Fruit fly (Drosophila melanogaster) whole organism, embryonic: Measurements from ENCODE around the gene uncNacbeta.

Source experiments
- Antp ChIP-seq: fragments of 200-800 bp; sonication (Bioruptor generic); optimal IDR thresholded peaks from 3 replicates; lab custom pipeline; 2016; ENCODE audit warnings: missing biosample characterization, missing genetic modification characterization
- CG10366 ChIP-seq: fragments of 200-800 bp; sonication (Bioruptor generic); IDR thresholded peaks from 2 replicates; pipeline ENCODE4 v1.3.6; 2022; ENCODE audit warnings: missing biosample characterization, missing genetic modification characterization
- CG10565 ChIP-seq: fragments of 200-800 bp; sonication (Bioruptor generic); optimal IDR thresholded peaks from 3 replicates; lab custom pipeline; 2016; ENCODE audit warnings: missing biosample characterization, mild to moderate bottlenecking, missing genetic modification characterization
- CG10979 ChIP-seq: fragments of 200-800 bp; sonication (Bioruptor generic); optimal IDR thresholded peaks from 2 replicates; lab custom pipeline; 2018; ENCODE audit warnings: missing biosample characterization, mild to moderate bottlenecking, missing genetic modification characterization, moderate library complexity
- CG11504 ChIP-seq: fragments of 200-800 bp; sonication (Bioruptor generic); optimal IDR thresholded peaks from 3 replicates; lab custom pipeline; 2019; ENCODE audit warnings: missing biosample characterization, mild to moderate bottlenecking, missing genetic modification characterization, moderate library complexity
- CG12219 ChIP-seq: fragments of 200-800 bp; sonication (Bioruptor generic); optimal IDR thresholded peaks from 3 replicates; lab custom pipeline; 2018; ENCODE audit warnings: missing biosample characterization, mild to moderate bottlenecking, missing genetic modification characterization
- CG1233 ChIP-seq: fragments of 200-800 bp; sonication (Bioruptor generic); optimal IDR thresholded peaks from 4 replicates; lab custom pipeline; 2018; ENCODE audit warnings: missing biosample characterization, mild to moderate bottlenecking, missing genetic modification characterization
- CG13287 ChIP-seq: fragments of 200-800 bp; sonication (Bioruptor generic); IDR thresholded peaks from 2 replicates; pipeline ENCODE4 v1.3.6; 2022; ENCODE audit warnings: missing biosample characterization, missing genetic modification characterization; ENCODE audit not compliant: partially characterized antibody
- CG15696 ChIP-seq: fragments of 200-800 bp; sonication (Bioruptor generic); optimal IDR thresholded peaks from 2 replicates; lab custom pipeline; 2019; ENCODE audit warnings: missing biosample characterization, mild to moderate bottlenecking, missing genetic modification characterization, moderate library complexity
- CG1603 ChIP-seq: fragments of 200-800 bp; sonication (Bioruptor generic); optimal IDR thresholded peaks from 2 replicates; lab custom pipeline; 2019; ENCODE audit warnings: missing biosample characterization, mild to moderate bottlenecking, missing genetic modification characterization, moderate library complexity
- CG17361 ChIP-seq: fragments of 200-800 bp; sonication (Bioruptor generic); IDR thresholded peaks from 3 replicates; pipeline ENCODE4 v1.3.6; 2022; ENCODE audit warnings: missing biosample characterization, missing genetic modification characterization
- CG2678 ChIP-seq: fragments of 200-800 bp; sonication (Bioruptor generic); optimal IDR thresholded peaks from 3 replicates; lab custom pipeline; 2019; ENCODE audit warnings: missing biosample characterization, mild to moderate bottlenecking, missing genetic modification characterization, moderate library complexity
- CG30431 ChIP-seq: fragments of 200-800 bp; sonication (Bioruptor generic); optimal IDR thresholded peaks from 2 replicates; lab custom pipeline; 2017; ENCODE audit warnings: missing biosample characterization, missing genetic modification characterization
- CG34422 ChIP-seq: fragments of 200-800 bp; sonication (Bioruptor generic); IDR thresholded peaks from 3 replicates; pipeline ENCODE4 v1.3.6; 2022; ENCODE audit warnings: missing biosample characterization, missing genetic modification characterization
- CG4707 ChIP-seq: fragments of 200-800 bp; sonication (Bioruptor generic); optimal IDR thresholded peaks from 2 replicates; lab custom pipeline; 2018; ENCODE audit warnings: missing biosample characterization, mild to moderate bottlenecking, missing genetic modification characterization, moderate library complexity
- CG6175 ChIP-seq: fragments of 200-800 bp; sonication (Bioruptor generic); IDR thresholded peaks from 3 replicates; pipeline ENCODE4 v1.3.6; 2022; ENCODE audit warnings: missing biosample characterization, missing genetic modification characterization
- CG6683 ChIP-seq: fragments of 200-800 bp; sonication (Bioruptor generic); optimal IDR thresholded peaks from 2 replicates; lab custom pipeline; 2017; ENCODE audit warnings: missing biosample characterization, mild to moderate bottlenecking, missing genetic modification characterization, missing genetic modification reagents
- CG9609 ChIP-seq: fragments of 200-800 bp; sonication (Bioruptor generic); optimal IDR thresholded peaks from 3 replicates; lab custom pipeline; 2016; ENCODE audit warnings: missing biosample characterization, missing genetic modification characterization
- CG9876 ChIP-seq: fragments of 200-800 bp; sonication (Bioruptor generic); optimal IDR thresholded peaks from 2 replicates; lab custom pipeline; 2016; ENCODE audit warnings: missing biosample characterization, missing genetic modification characterization
- Camta ChIP-seq: fragments of 200-800 bp; sonication (Bioruptor generic); optimal IDR thresholded peaks from 2 replicates; lab custom pipeline; 2016; ENCODE audit warnings: missing biosample characterization, missing genetic modification characterization
- Deaf1 ChIP-seq: fragments of 200-800 bp; optimal IDR thresholded peaks from 3 replicates; lab custom pipeline; 2019; ENCODE audit warnings: missing biosample characterization, mild to moderate bottlenecking, missing genetic modification characterization, moderate library complexity
- Dek ChIP-seq: fragments of 200-800 bp; sonication (Bioruptor generic); optimal IDR thresholded peaks from 3 replicates; lab custom pipeline; 2019; ENCODE audit warnings: missing biosample characterization, mild to moderate bottlenecking, missing genetic modification characterization, moderate library complexity
- Gsc ChIP-seq: fragments of 200-800 bp; sonication (Bioruptor generic); IDR thresholded peaks from 2 replicates; pipeline ENCODE4 v1.3.6; 2022; ENCODE audit warnings: missing biosample characterization, missing genetic modification characterization
- H2.0 ChIP-seq: fragments of 200-800 bp; sonication (Bioruptor generic); IDR thresholded peaks from 2 replicates; pipeline ENCODE4 v1.3.6; 2022; ENCODE audit warnings: missing biosample characterization, missing genetic modification characterization
- Mes4 ChIP-seq: fragments of 200-800 bp; sonication (Bioruptor generic); optimal IDR thresholded peaks from 2 replicates; lab custom pipeline; 2016; ENCODE audit warnings: missing biosample characterization, missing genetic modification characterization
- Mrtf ChIP-seq: fragments of 200-800 bp; sonication (Bioruptor generic); IDR thresholded peaks from 3 replicates; pipeline ENCODE4 v1.3.6; 2022; ENCODE audit warnings: missing biosample characterization, missing genetic modification characterization
- Rx ChIP-seq: fragments of 200-800 bp; sonication (Bioruptor generic); IDR thresholded peaks from 2 replicates; pipeline ENCODE4 v1.3.6; 2022; ENCODE audit warnings: missing biosample characterization, missing genetic modification characterization
- Sox102F ChIP-seq: fragments of 200-800 bp; sonication (Bioruptor generic); optimal IDR thresholded peaks from 2 replicates; lab custom pipeline; 2018; ENCODE audit warnings: missing biosample characterization, mild to moderate bottlenecking, missing genetic modification characterization, moderate library complexity
- ab ChIP-seq: fragments of 200-800 bp; sonication (Bioruptor generic); optimal IDR thresholded peaks from 2 replicates; lab custom pipeline; 2016; ENCODE audit warnings: missing biosample characterization, missing genetic modification characterization
- amos ChIP-seq: fragments of 200-800 bp; sonication (Bioruptor generic); IDR thresholded peaks from 2 replicates; pipeline ENCODE4 v1.3.6; 2022; ENCODE audit warnings: missing biosample characterization, missing genetic modification characterization; ENCODE audit not compliant: partially characterized antibody
- ara ChIP-seq: fragments of 200-800 bp; sonication (Bioruptor generic); IDR thresholded peaks from 2 replicates; pipeline ENCODE4 v1.3.6; 2022; ENCODE audit warnings: missing biosample characterization, missing genetic modification characterization
- chif ChIP-seq, 2 experiments: fragments of 200-800 bp; sonication (Bioruptor generic); optimal IDR thresholded peaks; 3 replicates each; lab custom pipeline; 2016; ENCODE audit warnings: missing biosample characterization in 2 of 2, missing genetic modification characterization in 2 of 2
- chinmo ChIP-seq: fragments of 200-800 bp; sonication (Bioruptor generic); IDR thresholded peaks from 4 replicates; pipeline ENCODE4 v1.3.6; 2022; ENCODE audit warnings: missing biosample characterization, missing genetic modification characterization; ENCODE audit not compliant: partially characterized antibody
- croc ChIP-seq: fragments of 200-800 bp; sonication (Bioruptor generic); conservative IDR thresholded peaks from 3 replicates; pipeline ENCODE4 v1.3.6; 2022; ENCODE audit warnings: missing biosample characterization, missing genetic modification characterization
- crp ChIP-seq, 2 experiments: fragments of 200-800 bp; sonication (Bioruptor generic); optimal IDR thresholded peaks; 2 replicates in 1 of 2; 3 replicates in 1 of 2; lab custom pipeline; 2017; ENCODE audit warnings: missing biosample characterization in 2 of 2, missing genetic modification characterization in 2 of 2, mild to moderate bottlenecking in 1 of 2, moderate library complexity in 1 of 2
- dati ChIP-seq: fragments of 200-800 bp; sonication (Bioruptor generic); IDR thresholded peaks from 2 replicates; pipeline ENCODE4 v1.3.6; 2022; ENCODE audit warnings: missing biosample characterization, missing genetic modification characterization
- disco-r ChIP-seq: fragments of 200-800 bp; sonication (Bioruptor generic); optimal IDR thresholded peaks from 2 replicates; lab custom pipeline; 2016; ENCODE audit warnings: missing biosample characterization, missing genetic modification characterization
- eve ChIP-seq, 2 experiments: fragments of >200 bp; optimal IDR thresholded peaks; 2 replicates each; lab custom pipeline; 2017; ENCODE audit warnings: missing biosample characterization in 2 of 2, missing genetic modification characterization in 2 of 2
- fu2 ChIP-seq: fragments of 200-800 bp; sonication (Bioruptor generic); optimal IDR thresholded peaks from 2 replicates; lab custom pipeline; 2016; ENCODE audit warnings: missing biosample characterization, missing genetic modification characterization
- gem ChIP-seq: fragments of 200-800 bp; sonication (Bioruptor generic); optimal IDR thresholded peaks from 2 replicates; lab custom pipeline; 2019; ENCODE audit warnings: missing biosample characterization, mild to moderate bottlenecking, missing genetic modification characterization, moderate library complexity
- h ChIP-seq: fragments of >200 bp; optimal IDR thresholded peaks from 2 replicates; lab custom pipeline; 2017
- hth ChIP-seq: fragments of >200 bp; optimal IDR thresholded peaks from 2 replicates; lab custom pipeline; 2017; ENCODE audit warnings: inconsistent platforms
- kah ChIP-seq: fragments of 200-800 bp; sonication (Bioruptor generic); optimal IDR thresholded peaks from 2 replicates; lab custom pipeline; 2018; ENCODE audit warnings: missing biosample characterization, mild to moderate bottlenecking, missing genetic modification characterization
- klu ChIP-seq: fragments of 200-800 bp; sonication (Bioruptor generic); IDR thresholded peaks from 2 replicates; pipeline ENCODE4 v1.3.6; 2022; ENCODE audit warnings: missing biosample characterization, missing genetic modification characterization
- lola ChIP-seq, 3 experiments: fragments of >200 bp in 2 of 3; fragments of 200-800 bp in 1 of 3; sonication (Bioruptor generic) in 1 of 3; optimal IDR thresholded peaks; 2 replicates each; lab custom pipeline; 2017 to 2019; ENCODE audit warnings: missing biosample characterization in 3 of 3, missing genetic modification characterization in 3 of 3, mild to moderate bottlenecking in 1 of 3, moderate library complexity in 1 of 3
- pros ChIP-seq: fragments of 200-800 bp; sonication (Bioruptor generic); optimal IDR thresholded peaks from 3 replicates; lab custom pipeline; 2019; ENCODE audit warnings: missing biosample characterization, mild to moderate bottlenecking, missing genetic modification characterization, moderate library complexity
- row ChIP-seq: fragments of 200-800 bp; sonication (Bioruptor generic); IDR thresholded peaks from 3 replicates; pipeline ENCODE4 v1.3.6; 2022; ENCODE audit warnings: missing biosample characterization, missing genetic modification characterization
- sens ChIP-seq: fragments of 200-800 bp; sonication (Bioruptor generic); peaks from one replicate; lab custom pipeline; 2016; ENCODE audit warnings: missing biosample characterization, missing genetic modification characterization
- sisA ChIP-seq: fragments of 200-800 bp; sonication (Bioruptor generic); IDR thresholded peaks from 2 replicates; pipeline ENCODE4 v1.3.6; 2022; ENCODE audit warnings: missing biosample characterization, missing genetic modification characterization
- stc ChIP-seq: fragments of 200-800 bp; sonication (Bioruptor generic); IDR thresholded peaks from 2 replicates; pipeline ENCODE4 v1.3.6; 2022; ENCODE audit warnings: missing biosample characterization, missing genetic modification characterization
- ttk ChIP-seq: fragments of 200-800 bp; sonication (Bioruptor generic); IDR thresholded peaks from 2 replicates; pipeline ENCODE4 v2.1.2; 2022; ENCODE audit warnings: missing biosample characterization, missing genetic modification characterization
- wor ChIP-seq: fragments of 200-800 bp; sonication (Bioruptor generic); IDR thresholded peaks from 2 replicates; pipeline ENCODE4 v1.3.6; 2022; ENCODE audit warnings: missing biosample characterization, missing genetic modification characterization

Gene uncNacbeta

DNA sequence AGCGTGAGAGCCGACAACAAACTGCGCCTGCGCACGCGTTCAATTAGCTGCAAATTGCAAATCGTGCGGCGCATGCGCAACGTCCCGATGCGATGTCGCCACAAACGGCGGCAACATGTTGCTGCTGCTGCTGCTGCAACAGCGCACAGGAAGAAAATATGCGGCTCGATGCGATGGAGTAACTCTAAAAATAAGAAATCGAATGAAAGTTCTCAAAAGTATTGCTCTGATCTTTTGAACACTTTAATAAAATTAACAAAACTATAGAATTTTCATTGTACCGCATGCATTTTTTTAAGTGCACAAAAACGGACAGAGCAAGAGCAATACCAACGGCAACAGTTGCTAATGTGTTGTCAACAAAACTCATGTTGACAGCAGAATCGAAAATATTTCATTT is 42.5 kb upstream of the uncNacbeta start (continued):
- TF ChIP-seq CG13287 (GFP tag; lab: Robert Waterston, UW) (no peak), h (lab: Kevin White, UChicago) (no peak), CG10565 (no peak), CG2678 (tag; lab: Kevin White, UChicago) (no peak), crp (GFP tag; optimal IDR thresholded peaks at IDR 0.05; lab: Kevin White, UChicago) (no peak), CG6683 (GFP tag; lab: Kevin White, UChicago) (no peak), klu (GFP tag; lab: Robert Waterston, UW) (no peak), Mes4 (GFP tag; lab: Kevin White, UChicago) (peak; percentile 5), Dek (no peak), CG4707 (GFP tag; lab: Kevin White, UChicago) (no peak), CG1603 (peak; percentile 59), ab (no peak), amos (GFP tag; lab: Robert Waterston, UW) (no peak), sens (GFP tag; lab: Kevin White, UChicago) (peak; percentile 75), wor (GFP tag; lab: Robert Waterston, UW) (no peak; the same call in 1 of the 2 replicates), croc (GFP tag; lab: Robert Waterston, UW) (peak; percentile 31; the same call in 1 of the 3 replicates), hth (lab: Kevin White, UChicago) (no peak), ttk (GFP tag; lab: Robert Waterston, UW) (0 out of 2 replicates have a peak, but pooled peaks have one; percentile 27), CG34422 (0 out of 3 replicates have a peak, but pooled peaks have one; percentile 26), row (peak; percentile 57; the same call in 2 of the 3 replicates), sisA (peak; percentile 51), CG1233 (GFP tag; lab: Kevin White, UChicago) (peak; percentile 5), Rx (no peak), gem (tag; lab: Kevin White, UChicago) (peak; percentile 67), CG10979 (peak; percentile 72), CG30431 (GFP tag; lab: Kevin White, UChicago) (peak; percentile 43), ara (GFP tag; lab: Robert Waterston, UW) (peak; percentile 78), eve (GFP tag; optimal IDR thresholded peaks at IDR 0.05; lab: Kevin White, UChicago) (peak in 1 of 2 experiments; percentile 69), chif (GFP tag; optimal IDR thresholded peaks at IDR 0.05; lab: Kevin White, UChicago) (peak; percentile 25 to 58), CG9609 (GFP tag; lab: Kevin White, UChicago) (peak; percentile 14), CG15696 (tag; lab: Kevin White, UChicago) (peak; percentile 70), fu2 (GFP tag; lab: Kevin White, UChicago) (no peak), Sox102F (peak; percentile 48), Mrtf (GFP tag; lab: Robert Waterston, UW) (peak; percentile 28; the same call in 1 of the 3 replicates), Gsc (peak; percentile 41), dati (no peak), CG12219 (no peak), CG17361 (GFP tag; lab: Robert Waterston, UW) (peak; percentile 47; the same call in 2 of the 3 replicates), CG10366 (GFP tag; lab: Robert Waterston, UW) (peak; percentile 26; the same call in 1 of the 2 replicates), H2.0 (GFP tag; lab: Robert Waterston, UW) (no peak), disco-r (no peak), lola (GFP tag; optimal IDR thresholded peaks at IDR 0.05; lab: Kevin White, UChicago) (peak in 1 of 3 experiments; percentile 56), CG6175 (GFP tag; lab: Robert Waterston, UW) (no peak), pros (GFP tag; lab: Kevin White, UChicago) (no peak), kah (GFP tag; lab: Kevin White, UChicago) (no peak), chinmo (GFP tag; lab: Robert Waterston, UW) (no peak), Camta (GFP tag; lab: Kevin White, UChicago) (no peak), Antp (GFP tag; lab: Kevin White, UChicago) (no peak), stc (no peak), CG11504 (peak; percentile 89), Deaf1 (tag; lab: Kevin White, UChicago) (no peak), CG9876 (no peak)
